Worm (Caenorhabditis elegans): ENCODE data around the gene meg-1.

meg-1 gene

ce11 chrX:13914289-13914688 lies 15.1 kb downstream of the meg-1 start, which contains the start of gene Y26E6A.2:
Gene Y26E6A.2 (minus strand): TSS chrX:13914389.
- TF ChIP-seq unc-62 (GFP tag; optimal IDR thresholded peaks at IDR 0.05) = no peak

DNA sequence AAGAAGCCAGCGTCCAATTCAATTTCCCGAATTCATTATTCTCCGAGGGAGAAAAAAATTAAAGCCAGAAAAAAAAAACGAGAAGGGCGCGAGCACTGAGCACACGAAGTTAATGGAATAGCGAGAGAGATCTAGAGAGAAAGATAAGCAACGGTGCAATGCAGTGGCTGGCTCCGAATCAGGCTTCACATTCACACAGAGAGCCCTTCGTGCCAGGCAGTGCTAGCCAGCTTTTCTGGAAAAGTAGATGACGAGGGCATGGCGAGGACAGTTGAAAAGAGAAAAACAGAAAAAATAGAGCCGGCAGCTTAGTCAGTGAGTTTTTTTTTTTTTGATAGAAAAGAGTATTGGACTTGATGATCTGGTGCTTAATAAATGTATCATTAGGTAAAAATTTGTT lies 15.8 kb downstream of the meg-1 start:
- no peak for TF ChIP-seq unc-62 (GFP tag; optimal IDR thresholded peaks at IDR 0.05)

- no peak for TF ChIP-seq unc-62 (GFP tag; optimal IDR thresholded peaks at IDR 0.05)
These were observed 19.6 kb downstream of the meg-1 start, which contains the start of gene Y26E6A.3 for ce11 chrX:13909850-13910249. Gene Y26E6A.3 (minus strand): TSS chrX:13909950.

DNA sequence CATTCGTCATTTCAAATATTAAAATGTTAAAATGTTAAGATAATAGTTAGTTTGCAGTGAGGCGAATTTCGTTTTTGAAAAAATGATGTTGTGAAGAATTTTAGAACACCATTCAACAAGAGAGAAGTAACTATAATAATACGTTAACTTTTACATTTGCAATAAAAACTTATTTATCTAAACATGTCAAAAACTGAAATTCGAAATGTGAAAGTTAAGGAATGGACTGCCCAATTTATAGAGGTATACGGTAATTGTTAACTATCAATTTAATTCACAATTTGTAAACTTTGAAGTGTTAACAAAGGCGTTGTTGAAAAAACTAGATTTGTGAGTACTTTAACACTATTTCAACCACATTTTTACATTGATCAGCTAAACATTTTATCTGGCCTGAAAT lies 25.7 kb downstream of the meg-1 start:
- TF ChIP-seq unc-62 (GFP tag; optimal IDR thresholded peaks at IDR 0.05) = no peak

DNA sequence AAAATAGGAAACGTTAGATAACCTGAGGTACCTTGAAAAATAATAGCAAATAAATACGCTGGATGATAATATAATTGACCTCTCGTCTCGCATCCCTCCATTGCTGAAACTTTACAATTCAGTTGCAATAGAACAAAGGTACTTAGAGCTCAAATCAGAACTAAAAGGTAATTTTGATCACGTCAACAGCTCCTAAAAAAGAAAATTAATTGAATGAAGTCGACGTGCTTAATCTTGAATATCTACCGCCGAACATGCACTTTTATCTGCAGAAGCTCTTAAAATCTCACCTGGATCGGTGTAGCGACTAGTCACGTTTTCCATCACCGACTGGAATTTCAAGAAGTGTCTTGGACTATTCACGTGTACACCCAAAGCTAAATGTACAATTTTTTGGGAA lies 26.1 kb downstream of the meg-1 start, which contains the start of gene sra-39:
sra-39 (minus strand) TSS at position 101 of the 400 bp plus-strand sequence.
- TF ChIP-seq unc-62 (GFP tag; optimal IDR thresholded peaks at IDR 0.05) = no peak

ce11 chrX:13900047-13900446 lies 29.4 kb downstream of the meg-1 start, which contains the start of gene sra-38:
Gene sra-38 (minus strand): TSS chrX:13900147.
- TF ChIP-seq unc-62 (GFP tag; optimal IDR thresholded peaks at IDR 0.05) = no peak

- no peak for TF ChIP-seq unc-62 (GFP tag; optimal IDR thresholded peaks at IDR 0.05)
These were observed 36.2 kb downstream of the meg-1 start, which contains the start of gene sra-37 for ce11 chrX:13893256-13893655. Gene sra-37 (minus strand): TSS chrX:13893356.

DNA sequence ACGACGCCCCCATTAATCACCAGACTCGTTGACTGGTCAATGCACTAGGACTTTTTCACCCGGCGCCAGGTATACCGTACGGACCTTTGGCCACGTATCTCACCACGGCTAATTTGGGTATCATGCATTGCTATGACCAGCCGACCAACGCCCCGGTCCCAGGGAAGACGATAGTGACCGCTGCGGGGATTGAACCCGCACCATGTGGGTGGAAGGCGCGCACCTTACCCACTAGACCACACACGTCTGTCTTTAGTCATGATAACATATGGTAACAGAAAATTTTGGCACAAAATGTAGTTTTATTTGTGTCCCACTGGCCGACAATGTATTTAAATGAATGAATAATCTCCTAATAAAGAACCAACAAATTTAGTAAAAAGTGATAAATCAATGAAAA lies 43.2 kb downstream of the meg-1 start:
- no peak for TF ChIP-seq unc-62 (GFP tag; optimal IDR thresholded peaks at IDR 0.05)

DNA sequence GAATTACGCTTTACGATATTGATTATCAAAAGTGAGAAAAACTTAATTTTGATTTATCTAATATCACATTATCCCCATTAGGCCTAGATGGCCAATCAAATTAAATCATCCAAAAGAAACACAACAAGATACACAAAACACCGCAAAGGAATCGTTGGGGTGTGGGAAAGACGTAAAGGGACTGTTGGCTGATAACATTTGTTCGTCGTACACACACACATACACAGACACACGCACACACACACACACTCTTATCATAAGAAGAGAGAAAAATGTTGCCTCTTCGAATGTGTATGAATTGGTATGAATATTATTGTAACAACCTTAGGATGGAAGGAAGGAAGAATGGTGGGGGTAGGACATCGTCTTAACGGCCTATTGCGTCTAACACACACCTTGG lies 44.3 kb downstream of the meg-1 start:
- no peak for TF ChIP-seq unc-62 (GFP tag; optimal IDR thresholded peaks at IDR 0.05)

DNA sequence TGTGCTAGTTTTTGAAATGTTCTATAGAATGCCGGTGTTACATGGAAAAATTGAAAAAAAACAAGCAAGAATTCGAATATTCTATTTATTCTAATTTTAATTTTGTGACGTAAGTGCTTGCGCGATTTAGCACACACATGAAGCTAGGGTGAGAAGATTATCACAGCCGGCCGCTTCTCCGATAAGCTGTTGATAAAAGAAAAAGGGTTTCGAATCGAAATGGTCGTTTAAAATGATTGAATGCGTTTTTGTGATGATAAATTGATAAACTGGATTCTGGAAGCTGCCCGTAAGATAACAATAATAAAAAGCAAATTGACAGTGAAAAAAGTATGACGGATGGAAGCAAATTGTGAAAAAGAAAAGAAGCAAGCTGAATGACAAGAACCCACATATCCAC lies 45.3 kb downstream of the meg-1 start:
- no peak for TF ChIP-seq unc-62 (GFP tag; optimal IDR thresholded peaks at IDR 0.05)

DNA sequence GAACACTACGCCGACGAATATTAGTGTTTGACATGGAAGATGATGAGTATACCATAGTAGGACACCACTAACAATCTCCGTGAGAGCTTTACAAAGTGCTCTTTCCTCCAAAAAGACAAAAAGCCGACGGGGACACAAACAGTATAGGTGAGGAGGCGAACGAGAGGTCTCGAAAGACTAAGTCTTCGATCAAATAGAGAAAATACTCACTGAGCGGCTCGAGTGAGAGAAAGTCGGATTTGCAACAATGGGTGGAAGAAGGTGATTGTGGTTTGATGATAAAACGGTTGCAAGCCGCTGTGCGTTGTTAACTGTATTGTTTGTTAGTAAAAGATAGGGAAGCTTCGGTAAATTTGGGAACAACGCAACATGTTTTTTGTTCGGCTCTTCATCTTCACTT lies 46.8 kb downstream of the meg-1 start, which contains the start of gene hlb-1:
hlb-1 (minus strand) TSS at position 101 of the 400 bp plus-strand sequence.
- TF ChIP-seq unc-62 (GFP tag; optimal IDR thresholded peaks at IDR 0.05) = no peak

DNA sequence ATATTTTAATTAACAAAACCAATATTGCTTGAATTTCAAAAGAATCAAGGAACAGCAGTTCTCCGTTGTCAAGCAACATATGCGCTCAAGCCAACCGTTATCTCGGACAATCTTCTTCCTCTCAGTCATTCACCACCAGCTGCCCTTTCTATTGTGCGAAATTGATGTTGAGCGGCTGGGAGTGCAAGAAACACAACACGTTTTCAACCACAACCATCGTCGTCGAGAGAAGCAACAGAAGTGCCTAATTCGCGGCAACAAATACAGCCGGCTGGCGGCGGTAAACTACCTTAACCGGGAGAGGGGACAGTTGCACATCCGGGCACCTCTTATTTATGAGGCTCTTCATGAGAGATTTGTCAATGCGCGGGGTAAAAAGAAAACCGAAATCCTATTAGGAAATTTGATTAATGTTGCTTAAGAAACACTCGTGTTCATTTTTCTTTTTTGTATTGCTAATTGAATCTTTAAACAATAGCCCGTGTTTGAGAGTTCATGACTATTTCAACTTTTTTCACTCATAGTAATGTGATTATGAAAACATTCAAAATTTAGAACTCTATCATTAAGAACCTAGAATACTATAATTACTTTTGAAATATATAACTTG lies 47.6 kb downstream of the meg-1 start:
- TF ChIP-seq unc-62 (GFP tag; optimal IDR thresholded peaks at IDR 0.05) = no peak

ce11 chrX:13878082-13878481 lies 51.4 kb downstream of the meg-1 start:
- no peak for TF ChIP-seq unc-62 (GFP tag; optimal IDR thresholded peaks at IDR 0.05)

Data from whole organism, dauer.